Fruit fly (Drosophila melanogaster): ENCODE measurements around the gene me31B.

DNA sequence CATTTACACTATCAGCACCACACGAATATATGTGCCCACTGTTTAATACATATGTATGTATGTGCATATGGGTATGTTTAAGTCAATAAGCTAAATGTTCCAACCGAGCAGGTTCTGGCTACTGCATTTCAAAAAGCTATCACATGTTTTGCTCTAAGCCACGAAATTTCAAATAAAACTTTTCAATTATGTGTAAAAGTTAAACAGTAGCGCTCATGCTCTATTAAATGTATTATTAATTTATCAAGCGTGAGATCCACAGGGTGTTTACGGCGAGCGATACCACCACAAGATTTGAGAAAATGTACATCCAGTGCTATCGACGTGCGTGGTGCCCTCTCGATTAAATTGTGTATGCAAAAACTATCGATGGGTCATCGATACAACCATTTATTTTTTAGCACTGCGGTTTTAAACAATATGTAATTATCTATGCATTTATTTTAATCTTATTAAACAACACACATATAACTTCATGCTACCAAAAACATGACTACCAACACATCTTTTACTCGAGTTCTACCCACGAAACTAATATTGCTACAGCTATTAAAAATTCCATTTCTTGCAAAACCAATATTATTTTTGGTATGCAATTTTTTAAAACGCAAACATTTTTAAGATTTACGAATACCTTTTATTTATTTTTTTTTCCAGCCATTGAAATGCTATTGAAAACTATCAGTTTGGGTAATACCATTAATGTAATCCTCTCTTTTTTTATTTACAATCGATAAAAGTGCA, 21.8 kb downstream of the me31B start, which contains the start of gene Pten:
- TF ChIP-seq CG32121 (GFP tag; IDR thresholded peaks at IDR 0.05) (peak; percentile 64), CG4496 (GFP tag; IDR thresholded peaks at IDR 0.05) (no peak), EcR (GFP tag; optimal IDR thresholded peaks at IDR 0.05) (no peak)

All from whole organism, pupa.